Fruit fly (Drosophila melanogaster) whole organism: ENCODE results near the gene CG6753.

Experiments used
- CG8478 ChIP-seq: fragments of >200 bp; optimal IDR thresholded peaks from 2 replicates; lab custom pipeline; 2018; ENCODE audit warnings: inconsistent platforms
- Dll ChIP-seq: fragments of >200 bp; optimal IDR thresholded peaks from 2 replicates; lab custom pipeline; 2017
- EcR ChIP-seq, 2 experiments: fragments of >200 bp; optimal IDR thresholded peaks; 2 replicates each; lab custom pipeline; 2017; ENCODE audit warnings: missing biosample characterization in 2 of 2, missing genetic modification characterization in 2 of 2, missing genetic modification reagents in 2 of 2
- pan ChIP-seq: fragments of >200 bp; optimal IDR thresholded peaks from 2 replicates; lab custom pipeline; 2017
- psq ChIP-seq: fragments of >200 bp; optimal IDR thresholded peaks from 2 replicates; lab custom pipeline; 2017
- usp ChIP-seq: fragments of >200 bp; optimal IDR thresholded peaks from 2 replicates; lab custom pipeline; 2017; ENCODE audit warnings: missing biosample characterization, missing genetic modification characterization, mixed read lengths

dm6 chr3R:12646926-12647325 is 4.6 kb upstream of the CG6753 start:
- TF ChIP-seq psq (lab: Kevin White, UChicago), result no peak
- no peak for TF ChIP-seq usp (GFP tag; lab: Kevin White, UChicago)
- no peak for TF ChIP-seq pan
- no peak for TF ChIP-seq CG8478 (lab: Kevin White, UChicago)
- TF ChIP-seq EcR (GFP tag; optimal IDR thresholded peaks at IDR 0.05; lab: Kevin White, UChicago), result no peak
- no peak for TF ChIP-seq Dll (lab: Kevin White, UChicago)
